Fruit fly (Drosophila melanogaster): ENCODE results near the gene Strump.
A peak's percentile ranks its signal among the peaks of the same experiment; 100 is the strongest.

Gene Strump

DNA sequence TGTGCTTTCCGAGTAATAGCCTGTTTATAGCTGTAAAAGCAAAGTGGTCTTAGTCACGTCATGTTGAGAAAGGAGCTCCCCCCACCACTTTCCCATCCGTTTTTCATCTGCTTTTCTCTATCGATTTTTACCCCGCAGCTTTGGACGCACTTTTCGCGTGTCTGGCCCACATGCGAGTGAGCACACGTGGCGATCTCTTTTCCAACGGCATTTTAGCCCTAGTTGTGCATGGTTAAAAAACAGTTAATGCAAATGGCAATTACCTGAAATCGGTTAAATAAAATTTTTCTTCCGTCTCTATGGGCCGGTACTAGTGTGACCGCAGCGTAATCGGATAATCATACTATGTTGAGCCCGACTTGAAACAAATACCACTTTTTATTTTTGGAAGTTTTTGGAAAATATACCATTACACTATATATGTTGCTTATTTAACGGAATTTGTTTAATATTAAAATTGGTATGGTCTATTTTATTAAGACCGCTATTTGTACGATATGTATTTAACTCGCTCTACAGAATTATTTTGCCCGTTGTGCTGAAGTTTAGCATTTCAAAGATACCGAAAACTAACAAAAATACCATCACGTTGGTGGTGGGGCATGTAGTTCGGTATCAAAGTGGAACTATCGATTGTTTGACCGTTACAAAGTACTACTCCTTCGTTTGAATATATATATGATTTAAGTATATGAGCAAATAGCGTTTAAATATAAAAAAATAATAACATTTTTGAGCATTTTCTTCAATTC is 9.6 kb upstream of the Strump start, which contains the start of gene Zn72D (continued):
- TF ChIP-seq tll (GFP tag; optimal IDR thresholded peaks at IDR 0.05): no peak
- no peak for TF ChIP-seq Mad (GFP tag; optimal IDR thresholded peaks at IDR 0.05)
- no peak for TF ChIP-seq trh (GFP tag; optimal IDR thresholded peaks at IDR 0.05)
- TF ChIP-seq Dbx (GFP tag; IDR thresholded peaks at IDR 0.05): no peak
- no peak for TF ChIP-seq CG2199 (GFP tag; IDR thresholded peaks at IDR 0.05)
- TF ChIP-seq Abd-B (GFP tag; optimal IDR thresholded peaks at IDR 0.05): no peak
- TF ChIP-seq stwl (tag; optimal IDR thresholded peaks at IDR 0.05): no peak
- TF ChIP-seq sd (tag; optimal IDR thresholded peaks at IDR 0.05): no peak
- no peak for TF ChIP-seq HHEX (GFP tag; optimal IDR thresholded peaks at IDR 0.05)
- TF ChIP-seq CG2202 (tag; optimal IDR thresholded peaks at IDR 0.05): no peak
- peak; percentile 68 for TF ChIP-seq CG11504 (tag; optimal IDR thresholded peaks at IDR 0.05)
- TF ChIP-seq Sry-δ (GFP tag; optimal IDR thresholded peaks at IDR 0.05): peak; percentile 72
- TF ChIP-seq Ets97D (GFP tag; optimal IDR thresholded peaks at IDR 0.05): peak; percentile 21
- TF ChIP-seq pfk (GFP tag; optimal IDR thresholded peaks at IDR 0.05): no peak
- peak; percentile 46 for TF ChIP-seq CG13287 (GFP tag; IDR thresholded peaks at IDR 0.05; ENCODE audit: partially characterized antibody)
- TF ChIP-seq ac (GFP tag; optimal IDR thresholded peaks at IDR 0.05): no peak
- TF ChIP-seq MESR4 (GFP tag; optimal IDR thresholded peaks at IDR 0.05): peak; percentile 95
- peak; percentile 2 for TF ChIP-seq grau (tag; optimal IDR thresholded peaks at IDR 0.05)
- TF ChIP-seq CG18619 (GFP tag; optimal IDR thresholded peaks at IDR 0.05): no peak
- TF ChIP-seq CG43689 (GFP tag; IDR thresholded peaks at IDR 0.05): no peak

dm6 chr3L:16113003-16113606 is 8.7 kb upstream of the Strump start, which contains the start of gene Taf4:
Taf4 (plus strand) TSS chr3L:16113212.
- TF ChIP-seq trem (tag; optimal IDR thresholded peaks at IDR 0.05) (no peak), NC2α (GFP tag; optimal IDR thresholded peaks at IDR 0.05) (no peak), NfI (GFP tag; optimal IDR thresholded peaks at IDR 0.05) (no peak), CG6254 (GFP tag; optimal IDR thresholded peaks at IDR 0.05) (no peak), ftz-f1 (GFP tag; optimal IDR thresholded peaks at IDR 0.05) (no peak), CG7556 (GFP tag; optimal IDR thresholded peaks at IDR 0.05) (no peak), salm (tag; optimal IDR thresholded peaks at IDR 0.05) (no peak), HLH54F (GFP tag; optimal IDR thresholded peaks at IDR 0.05) (no peak), da (GFP tag; optimal IDR thresholded peaks at IDR 0.05) (no peak), bigmax (GFP tag; optimal IDR thresholded peaks at IDR 0.05) (no peak), YL-1 (GFP tag; optimal IDR thresholded peaks at IDR 0.05) (no peak), D (optimal IDR thresholded peaks at IDR 0.05) (no peak), D (GFP tag; optimal IDR thresholded peaks at IDR 0.05) (no peak), CG18619 (GFP tag; optimal IDR thresholded peaks at IDR 0.05) (no peak), Elba2 (GFP tag; optimal IDR thresholded peaks at IDR 0.05) (no peak), grau (tag; optimal IDR thresholded peaks at IDR 0.05) (no peak), CG15696 (tag; optimal IDR thresholded peaks at IDR 0.05) (no peak), CG4282 (GFP tag; optimal IDR thresholded peaks at IDR 0.05) (no peak), Fer1 (GFP tag; optimal IDR thresholded peaks at IDR 0.05) (no peak), TFAM (GFP tag; optimal IDR thresholded peaks at IDR 0.05) (no peak), hth (optimal IDR thresholded peaks at IDR 0.05) (no peak), abd-A (tag; optimal IDR thresholded peaks at IDR 0.05) (no peak), CG14014 (GFP tag; IDR thresholded peaks at IDR 0.05) (no peak), sd (tag; optimal IDR thresholded peaks at IDR 0.05) (no peak), CG30020 (tag; optimal IDR thresholded peaks at IDR 0.05) (no peak), dm (GFP tag; optimal IDR thresholded peaks at IDR 0.05) (no peak), odd (GFP tag; optimal IDR thresholded peaks at IDR 0.05) (no peak), chn (GFP tag; optimal IDR thresholded peaks at IDR 0.05) (no peak), CG1529 (GFP tag; optimal IDR thresholded peaks at IDR 0.05) (peak; percentile 31), lilli (GFP tag; optimal IDR thresholded peaks at IDR 0.05) (no peak), CTCF (GFP tag; optimal IDR thresholded peaks at IDR 0.05) (no peak), Dref (GFP tag; IDR thresholded peaks at IDR 0.05) (peak; percentile 48), CG17802 (tag; optimal IDR thresholded peaks at IDR 0.05) (peak; percentile 38)
